Worm (Caenorhabditis elegans): ENCODE measurements around the gene fbxa-84.
"Not testable (repeated sequence)": the region's sequence is repeated elsewhere in the genome, so short reads cannot be mapped to it uniquely, and the experiment has no call there.

Gene fbxa-84

DNA sequence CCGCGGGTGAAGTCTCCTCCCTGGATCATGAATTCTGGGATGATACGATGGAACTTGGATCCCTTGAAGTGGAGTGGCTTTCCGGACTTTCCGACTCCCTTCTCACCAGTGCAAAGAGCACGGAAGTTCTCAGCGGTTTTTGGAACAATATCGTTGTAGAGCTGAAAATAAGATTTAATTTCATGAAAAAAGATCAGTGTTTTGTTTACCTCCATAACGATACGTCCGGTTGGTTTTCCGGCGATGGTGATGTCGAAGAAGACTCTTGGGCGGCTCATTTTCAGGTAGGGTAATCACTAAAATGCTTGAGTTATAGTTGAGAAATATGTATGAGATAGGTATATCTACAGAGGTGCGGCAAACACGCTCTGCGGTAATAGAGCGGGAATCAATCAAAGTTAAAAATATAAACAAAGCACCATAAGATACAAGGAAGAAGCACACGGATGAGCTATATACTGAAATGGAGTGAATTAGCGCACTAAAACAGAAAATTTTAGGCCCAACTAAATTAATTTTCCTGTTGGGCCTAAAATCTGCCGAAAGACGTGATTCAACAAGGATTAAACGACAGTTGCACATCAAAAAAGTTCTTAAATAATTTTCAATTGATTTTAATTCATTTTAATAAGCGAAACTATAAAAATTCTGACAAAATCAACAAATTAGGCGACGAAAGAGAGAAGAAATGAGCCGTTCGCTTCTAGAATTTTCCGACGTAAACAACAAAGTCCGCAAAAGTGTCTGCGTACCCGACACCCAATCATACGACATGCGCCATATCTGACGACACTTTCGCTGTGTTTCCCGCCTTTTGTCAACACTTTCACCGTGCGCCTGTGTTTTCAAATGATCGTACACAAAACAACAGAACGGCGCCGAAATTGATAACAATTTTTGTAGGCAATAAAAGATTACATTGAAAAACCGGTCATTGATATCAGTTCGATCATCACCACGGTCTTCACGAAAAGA is 5.1 kb downstream of the fbxa-84 start, which contains the start of the genes cyn-7 and bath-36:
Gene cyn-7, minus strand, starts transcription at position 296 of the 975 bp plus-strand sequence.
Gene bath-36, plus strand, starts transcription at position 806 of the 975 bp plus-strand sequence.
- TF ChIP-seq tab-1 (GFP tag; IDR thresholded peaks at IDR 0.05) (no peak), flt-1 (GFP tag; IDR thresholded peaks at IDR 0.05) (peak; percentile 24; the same call in 1 of the 2 replicates)

- TF ChIP-seq klf-2 (GFP tag; conservative IDR thresholded peaks at IDR 0.05) (no peak), med-1 (GFP tag; optimal IDR thresholded peaks at IDR 0.05; ENCODE audit: insufficient read depth) (no peak), cog-1 (tag; optimal IDR thresholded peaks at IDR 0.05) (no peak), ztf-23 (GFP tag; IDR thresholded peaks at IDR 0.05) (no peak), flt-1 (GFP tag; IDR thresholded peaks at IDR 0.05) (no peak), T22C8.4 (GFP tag; IDR thresholded peaks at IDR 0.05) (no peak), ref-1 (GFP tag; conservative IDR thresholded peaks at IDR 0.05) (no peak), ztf-29 (GFP tag; IDR thresholded peaks at IDR 0.05) (no peak), tab-1 (GFP tag; IDR thresholded peaks at IDR 0.05) (no peak)
Observed at ce11 chrV:15189567-15189966, 7.3 kb downstream of the fbxa-84 start, which contains the start of gene cyn-3. Gene cyn-3, plus strand, starts transcription at chrV:15189927.

DNA sequence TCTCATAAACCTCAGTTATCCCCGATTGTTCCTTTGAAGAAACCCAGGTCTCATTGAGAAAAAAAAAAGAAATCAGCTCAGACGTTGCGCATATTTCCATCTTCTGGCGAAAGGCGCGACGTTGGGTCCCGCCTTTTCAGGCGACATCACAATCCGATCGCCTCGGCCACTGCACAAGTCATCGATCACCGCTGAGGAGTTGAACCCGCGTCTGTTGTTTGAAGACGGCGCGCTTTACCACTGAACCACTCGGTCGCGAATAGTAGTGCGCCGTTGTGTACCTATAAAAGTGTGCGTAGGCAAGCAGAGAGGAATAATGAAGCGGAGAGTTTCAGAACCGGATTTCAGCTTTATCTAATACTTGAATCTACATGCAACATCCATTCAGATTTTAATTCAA is 8.7 kb downstream of the fbxa-84 start, which contains the start of gene Y75B12B.11:
Gene Y75B12B.11, plus strand, starts transcription at position 394 of the 400 bp plus-strand sequence.
- TF ChIP-seq klf-2 (GFP tag; conservative IDR thresholded peaks at IDR 0.05), result peak; percentile 80
- TF ChIP-seq med-1 (GFP tag; optimal IDR thresholded peaks at IDR 0.05; ENCODE audit: insufficient read depth), result peak; percentile 51
- peak; percentile 76 for TF ChIP-seq cog-1 (tag; optimal IDR thresholded peaks at IDR 0.05)
- TF ChIP-seq flt-1 (GFP tag; IDR thresholded peaks at IDR 0.05), result peak; percentile 96
- TF ChIP-seq tab-1 (GFP tag; IDR thresholded peaks at IDR 0.05), result peak; percentile 95
- TF ChIP-seq ref-1 (GFP tag; conservative IDR thresholded peaks at IDR 0.05), result peak; percentile 78
- TF ChIP-seq ztf-29 (GFP tag; IDR thresholded peaks at IDR 0.05), result peak; percentile 86
- TF ChIP-seq T22C8.4 (GFP tag; IDR thresholded peaks at IDR 0.05), result peak; percentile 89
- peak; percentile 88 for TF ChIP-seq ztf-23 (GFP tag; IDR thresholded peaks at IDR 0.05)

ce11 chrV:15191971-15192370 is 9.7 kb downstream of the fbxa-84 start:
- TF ChIP-seq ref-1 (GFP tag; conservative IDR thresholded peaks at IDR 0.05) (no peak), ztf-29 (GFP tag; IDR thresholded peaks at IDR 0.05) (no peak), cog-1 (tag; optimal IDR thresholded peaks at IDR 0.05) (no peak), T22C8.4 (GFP tag; IDR thresholded peaks at IDR 0.05) (no peak), tab-1 (GFP tag; IDR thresholded peaks at IDR 0.05) (no peak), klf-2 (GFP tag; conservative IDR thresholded peaks at IDR 0.05) (no peak), flt-1 (GFP tag; IDR thresholded peaks at IDR 0.05) (no peak), med-1 (GFP tag; optimal IDR thresholded peaks at IDR 0.05; ENCODE audit: insufficient read depth) (no peak), ztf-23 (GFP tag; IDR thresholded peaks at IDR 0.05) (no peak)

- TF ChIP-seq ztf-29 (GFP tag; IDR thresholded peaks at IDR 0.05) (no peak), cog-1 (tag; optimal IDR thresholded peaks at IDR 0.05) (no peak), flt-1 (GFP tag; IDR thresholded peaks at IDR 0.05) (no peak), klf-2 (GFP tag; conservative IDR thresholded peaks at IDR 0.05) (no peak), tab-1 (GFP tag; IDR thresholded peaks at IDR 0.05) (no peak), ref-1 (GFP tag; conservative IDR thresholded peaks at IDR 0.05) (no peak), T22C8.4 (GFP tag; IDR thresholded peaks at IDR 0.05) (no peak), med-1 (GFP tag; optimal IDR thresholded peaks at IDR 0.05; ENCODE audit: insufficient read depth) (no peak), ztf-23 (GFP tag; IDR thresholded peaks at IDR 0.05) (no peak)
Observed at ce11 chrV:15192377-15192776, 10.1 kb downstream of the fbxa-84 start, which contains the start of gene plc-2. Gene plc-2, plus strand, starts transcription at chrV:15192572.

DNA sequence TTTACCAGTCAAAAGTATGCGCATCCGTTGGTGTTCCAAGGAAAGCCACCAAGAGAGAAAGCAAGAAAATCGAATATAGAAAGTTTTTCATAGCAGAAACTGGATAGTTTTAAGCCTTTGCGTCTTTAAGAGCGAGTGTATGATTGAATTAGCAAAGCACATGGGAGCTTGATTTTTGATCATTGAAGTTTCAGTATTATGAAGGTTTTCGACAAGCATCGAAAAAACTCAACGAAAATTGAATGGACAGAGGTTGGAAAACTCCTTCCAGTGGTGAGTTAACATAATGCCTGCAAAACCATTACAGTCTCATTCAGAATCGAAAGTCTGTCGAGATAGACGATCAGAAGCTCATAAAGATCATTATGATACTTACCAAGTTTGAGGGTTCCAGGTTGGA is 11.7 kb downstream of the fbxa-84 start, which contains the start of gene Y75B12B.13:
Gene Y75B12B.13, minus strand, starts transcription at position 101 of the 400 bp plus-strand sequence.
- TF ChIP-seq ref-1 (GFP tag; conservative IDR thresholded peaks at IDR 0.05), result no peak
- no peak for TF ChIP-seq klf-2 (GFP tag; conservative IDR thresholded peaks at IDR 0.05)

DNA sequence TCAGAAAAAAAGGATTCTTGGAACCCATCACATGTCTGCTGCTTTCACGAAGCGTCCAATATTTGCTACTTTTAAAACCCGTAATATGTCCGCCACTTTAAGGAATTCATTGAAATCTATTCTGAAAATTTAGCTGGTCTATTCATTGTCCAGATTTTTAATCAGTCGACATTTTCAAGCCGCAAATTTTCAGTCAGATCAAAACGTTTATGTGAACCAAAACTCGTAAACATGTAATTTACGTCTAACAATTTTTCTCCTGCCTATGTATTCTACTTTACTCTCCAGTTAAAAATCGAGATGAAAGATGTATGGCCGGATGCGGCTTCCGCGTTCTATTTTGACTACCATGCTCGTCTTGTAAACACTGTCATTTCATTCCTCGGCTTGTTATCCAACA is 15.7 kb downstream of the fbxa-84 start, which contains the start of gene srw-1:
Gene srw-1, plus strand, starts transcription at position 301 of the 400 bp plus-strand sequence.
- TF ChIP-seq ztf-23 (GFP tag; IDR thresholded peaks at IDR 0.05) (no peak), ztf-29 (GFP tag; IDR thresholded peaks at IDR 0.05) (no peak), med-1 (GFP tag; optimal IDR thresholded peaks at IDR 0.05; ENCODE audit: insufficient read depth) (no peak), cog-1 (tag; optimal IDR thresholded peaks at IDR 0.05) (no peak), T22C8.4 (GFP tag; IDR thresholded peaks at IDR 0.05) (no peak), flt-1 (GFP tag; IDR thresholded peaks at IDR 0.05) (no peak), klf-2 (GFP tag; conservative IDR thresholded peaks at IDR 0.05) (no peak), tab-1 (GFP tag; IDR thresholded peaks at IDR 0.05) (no peak), ref-1 (GFP tag; conservative IDR thresholded peaks at IDR 0.05) (no peak)

ce11 chrV:15199768-15200167 is 17.5 kb downstream of the fbxa-84 start, which contains the start of gene Y75B12B.10:
Gene Y75B12B.10, plus strand, starts transcription at chrV:15200068.
- no peak for TF ChIP-seq ztf-23 (GFP tag; IDR thresholded peaks at IDR 0.05)
- TF ChIP-seq ref-1 (GFP tag; conservative IDR thresholded peaks at IDR 0.05), result no peak

DNA sequence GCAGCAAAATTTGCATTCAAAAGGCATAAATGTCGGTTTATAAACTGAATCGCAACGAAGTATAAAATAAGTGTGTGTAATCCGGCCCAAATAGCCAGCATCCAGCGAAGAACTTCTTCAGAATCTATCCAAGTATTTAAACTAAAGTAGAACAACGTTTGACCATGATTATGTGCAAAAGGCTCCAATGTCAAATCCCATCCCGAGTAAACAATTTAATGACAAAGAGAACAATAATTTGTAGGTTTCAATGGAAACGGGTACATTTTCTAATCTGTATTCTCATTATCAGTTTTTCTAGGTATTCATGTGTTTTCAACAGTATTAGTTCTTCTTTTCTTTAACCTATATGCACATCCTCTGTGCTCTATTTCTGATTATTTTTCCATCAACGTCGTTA is 25.4 kb downstream of the fbxa-84 start, which contains the start of gene C41G6.12:
Gene C41G6.12, minus strand, starts transcription at position 101 of the 400 bp plus-strand sequence.
- not testable (repeated sequence) for TF ChIP-seq flt-1, ztf-23, tab-1 (GFP tag; IDR thresholded peaks at IDR 0.05)

- TF ChIP-seq med-1 (GFP tag; optimal IDR thresholded peaks at IDR 0.05; ENCODE audit: insufficient read depth); klf-2 (GFP tag; conservative IDR thresholded peaks at IDR 0.05); ref-1 (GFP tag; conservative IDR thresholded peaks at IDR 0.05): not testable (repeated sequence)
Observed at ce11 chrV:15211869-15212268, 29.6 kb downstream of the fbxa-84 start, which contains the start of gene sri-24. Gene sri-24, plus strand, starts transcription at chrV:15212169.
